Fruit fly (Drosophila melanogaster) whole organism, embryonic: ENCODE measurements around the gene CG31908.

Experiments used
- Bdp1 ChIP-seq: fragments of 200-800 bp; sonication (Bioruptor generic); optimal IDR thresholded peaks from 3 replicates; lab custom pipeline; 2016; ENCODE audit warnings: missing biosample characterization, missing genetic modification characterization
- CG12744 ChIP-seq: fragments of 200-800 bp; sonication (Bioruptor generic); optimal IDR thresholded peaks from 2 replicates; lab custom pipeline; 2016; ENCODE audit warnings: missing biosample characterization, missing genetic modification characterization
- CG8290 ChIP-seq, 3 experiments: fragments of 200-800 bp; sonication (Bioruptor generic); optimal IDR thresholded peaks; 2 replicates each; lab custom pipeline; 2016 to 2019; ENCODE audit warnings: missing biosample characterization in 3 of 3, missing genetic modification characterization in 3 of 3, mild to moderate bottlenecking in 2 of 3, moderate library complexity in 1 of 3
- CkIIα-i1 ChIP-seq: fragments of 200-800 bp; sonication (Bioruptor generic); IDR thresholded peaks from 2 replicates; pipeline ENCODE4 v1.3.6; 2022; ENCODE audit warnings: missing biosample characterization, missing genetic modification characterization
- ash1 ChIP-seq: fragments of 200-800 bp; sonication (Bioruptor generic); optimal IDR thresholded peaks from 2 replicates; lab custom pipeline; 2018; ENCODE audit warnings: missing biosample characterization, mild to moderate bottlenecking, missing genetic modification characterization
- kni ChIP-seq: fragments of 200-800 bp; sonication (Bioruptor generic); optimal IDR thresholded peaks from 3 replicates; lab custom pipeline; 2017; ENCODE audit warnings: mild to moderate bottlenecking, missing biosample characterization, missing genetic modification reagents, missing genetic modification characterization

DNA sequence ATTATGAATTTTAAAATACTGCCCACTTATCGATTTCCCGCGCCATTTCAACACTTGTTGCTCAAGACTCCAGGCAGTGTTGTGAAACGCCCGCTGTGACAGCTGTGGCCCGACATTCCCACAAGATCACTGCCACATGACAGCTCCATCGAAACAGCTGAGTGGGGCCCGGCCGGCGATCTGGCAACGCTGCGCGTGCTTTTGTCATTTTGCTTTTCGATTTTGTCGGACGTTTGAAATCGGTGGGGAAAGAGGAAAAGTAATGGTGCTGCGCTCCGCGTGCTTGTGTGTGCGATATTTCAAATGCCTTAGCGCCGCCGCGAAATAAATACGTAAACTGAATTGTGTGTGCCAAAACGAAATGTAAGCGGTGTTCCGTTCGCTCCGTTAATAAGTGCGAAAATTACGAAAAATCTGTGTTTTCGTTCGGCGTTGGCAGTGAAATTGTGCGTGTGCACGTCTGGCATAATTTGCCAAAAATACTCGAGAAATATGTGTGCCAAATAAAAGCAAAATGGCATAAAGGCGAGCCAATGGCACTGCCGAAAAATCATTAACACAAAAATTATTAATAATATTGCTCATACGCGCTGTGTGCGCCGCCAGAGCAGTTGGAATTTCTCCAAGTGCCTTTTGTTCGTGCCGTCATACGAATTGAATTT is 15.1 kb upstream of the CG31908 start:
- TF ChIP-seq Bdp1 (GFP tag; lab: Kevin White, UChicago): peak; percentile 9
- peak; percentile 31 for TF ChIP-seq CG12744 (GFP tag; lab: Kevin White, UChicago)
- peak; percentile 52 for TF ChIP-seq ash1
- TF ChIP-seq kni (GFP tag; lab: Kevin White, UChicago): no peak
- TF ChIP-seq CkIIα-i1 (GFP tag; lab: Robert Waterston, UW): no peak
- peak; percentile 1 for TF ChIP-seq CG8290 (GFP tag; optimal IDR thresholded peaks at IDR 0.05; lab: Kevin White, UChicago)
- TF ChIP-seq CG8290 (tag; optimal IDR thresholded peaks at IDR 0.05; lab: Kevin White, UChicago): peak in 1 of 2 experiments; percentile 89
